Fruit fly (Drosophila melanogaster): ENCODE results near the gene CG11885.
A peak's percentile ranks its signal among the peaks of the same experiment; 100 is the strongest.

The CG11885 gene

dm6 chr2L:427338-428234, 6.3 kb upstream of the CG11885 start (continued):
- TF ChIP-seq CG34422 (GFP tag; IDR thresholded peaks at IDR 0.05) (no peak), mld (GFP tag; IDR thresholded peaks at IDR 0.05; ENCODE audit: partially characterized antibody) (no peak), sr (GFP tag; IDR thresholded peaks at IDR 0.05) (no peak), CG8765 (GFP tag; IDR thresholded peaks at IDR 0.05) (no peak), jumu (GFP tag; optimal IDR thresholded peaks at IDR 0.05) (peak; percentile 23), nmo (GFP tag; optimal IDR thresholded peaks at IDR 0.05) (no peak), CG3163 (GFP tag; optimal IDR thresholded peaks at IDR 0.05) (no peak), Spps (tag; optimal IDR thresholded peaks at IDR 0.05) (no peak), CG10959 (GFP tag; IDR thresholded peaks at IDR 0.05) (no peak), CTCF (GFP tag; optimal IDR thresholded peaks at IDR 0.05) (no peak), Atf6 (GFP tag; IDR thresholded peaks at IDR 0.05) (no peak), CG4424 (GFP tag; optimal IDR thresholded peaks at IDR 0.05) (peak; percentile 22), CG31224 (GFP tag; IDR thresholded peaks at IDR 0.05) (no peak), dm (GFP tag; optimal IDR thresholded peaks at IDR 0.05) (no peak), CG10543 (GFP tag; optimal IDR thresholded peaks at IDR 0.05) (no peak), pita (GFP tag; optimal IDR thresholded peaks at IDR 0.05) (no peak), CG12071 (GFP tag; optimal IDR thresholded peaks at IDR 0.05) (no peak), br (optimal IDR thresholded peaks at IDR 0.05) (no peak)

dm6 chr2L:426449-426848, 5.2 kb upstream of the CG11885 start:
- TF ChIP-seq NC2α (GFP tag; optimal IDR thresholded peaks at IDR 0.05), result no peak
- no peak for TF ChIP-seq gsb-n (tag; optimal IDR thresholded peaks at IDR 0.05)
- TF ChIP-seq Med (GFP tag), result peak; percentile 17

dm6 chr2L:425491-425890, 4.2 kb upstream of the CG11885 start:
- TF ChIP-seq CG16815 (GFP tag; optimal IDR thresholded peaks at IDR 0.05), result no peak
- TF ChIP-seq Hmr (GFP tag; optimal IDR thresholded peaks at IDR 0.05), result peak; percentile 52
- peak; percentile 56 for TF ChIP-seq CG6813 (GFP tag; optimal IDR thresholded peaks at IDR 0.05)
- no peak for TF ChIP-seq CG3847 (GFP tag; IDR thresholded peaks at IDR 0.05)
- peak; percentile 19 for TF ChIP-seq Meics (GFP tag; optimal IDR thresholded peaks at IDR 0.05)
- no peak for TF ChIP-seq esg (GFP tag; conservative IDR thresholded peaks at IDR 0.05)
- TF ChIP-seq shn (GFP tag; optimal IDR thresholded peaks at IDR 0.05), result no peak
- TF ChIP-seq caup (GFP tag; optimal IDR thresholded peaks at IDR 0.05; ENCODE audit: severe bottlenecking), result peak; percentile 15
- TF ChIP-seq corto (GFP tag; optimal IDR thresholded peaks at IDR 0.05), result no peak
- TF ChIP-seq E2f1 (GFP tag; IDR thresholded peaks at IDR 0.05), result no peak
- TF ChIP-seq CG6654 (GFP tag; optimal IDR thresholded peaks at IDR 0.05), result no peak
- TF ChIP-seq Nf-YA (GFP tag; IDR thresholded peaks at IDR 0.05), result no peak
- TF ChIP-seq CG10274 (GFP tag; optimal IDR thresholded peaks at IDR 0.05), result peak; percentile 9
- TF ChIP-seq D19B (GFP tag; optimal IDR thresholded peaks at IDR 0.05), result no peak
- peak; percentile 19 for TF ChIP-seq nau (GFP tag; optimal IDR thresholded peaks at IDR 0.05)
- TF ChIP-seq Poxn (GFP tag; IDR thresholded peaks at IDR 0.05), result no peak
- no peak for TF ChIP-seq CG8924 (tag; optimal IDR thresholded peaks at IDR 0.05)
- TF ChIP-seq HmgZ (tag; optimal IDR thresholded peaks at IDR 0.05), result peak; percentile 10
- TF ChIP-seq CG18599 (GFP tag; optimal IDR thresholded peaks at IDR 0.05), result peak; percentile 30
- TF ChIP-seq Hand (GFP tag; optimal IDR thresholded peaks at IDR 0.05), result no peak
- no peak for TF ChIP-seq CG4854 (GFP tag; optimal IDR thresholded peaks at IDR 0.05)
- TF ChIP-seq CG8478 (optimal IDR thresholded peaks at IDR 0.05), result no peak
- peak; percentile 12 for TF ChIP-seq CG15601 (tag; optimal IDR thresholded peaks at IDR 0.05)
- no peak for TF ChIP-seq BEAF-32 (GFP tag; optimal IDR thresholded peaks at IDR 0.05)
- no peak for TF ChIP-seq ara (GFP tag; IDR thresholded peaks at IDR 0.05)
- TF ChIP-seq CG12769 (tag; optimal IDR thresholded peaks at IDR 0.05), result peak; percentile 68
- TF ChIP-seq CG1603 (tag; optimal IDR thresholded peaks at IDR 0.05), result peak; percentile 43
- no peak for TF ChIP-seq oc (tag; optimal IDR thresholded peaks at IDR 0.05)

Data from whole organism, embryonic.